Worm (Caenorhabditis elegans) whole organism, L4/young adult: ENCODE measurements around the gene srsx-40.
A peak's percentile ranks its signal among the peaks of the same experiment; 100 is the strongest.

Experiments used
- W03F9.2 ChIP-seq: fragments of 150-350 bp; optimal IDR thresholded peaks from 2 replicates; lab custom pipeline; 2014; ENCODE audit warnings: missing biosample characterization, missing genetic modification characterization
- dao-5 ChIP-seq: sonication (generic microtip); optimal IDR thresholded peaks from 2 replicates; lab custom pipeline; 2016; ENCODE audit warnings: missing genotype, missing genetic modification characterization, moderate library complexity, missing compliant biosample characterization
- him-1 ChIP-seq: sonication (generic microtip); optimal IDR thresholded peaks from 2 replicates; lab custom pipeline; 2016; ENCODE audit warnings: missing genotype, missing genetic modification reagents, missing genetic modification characterization, missing compliant biosample characterization

The srsx-40 gene

DNA sequence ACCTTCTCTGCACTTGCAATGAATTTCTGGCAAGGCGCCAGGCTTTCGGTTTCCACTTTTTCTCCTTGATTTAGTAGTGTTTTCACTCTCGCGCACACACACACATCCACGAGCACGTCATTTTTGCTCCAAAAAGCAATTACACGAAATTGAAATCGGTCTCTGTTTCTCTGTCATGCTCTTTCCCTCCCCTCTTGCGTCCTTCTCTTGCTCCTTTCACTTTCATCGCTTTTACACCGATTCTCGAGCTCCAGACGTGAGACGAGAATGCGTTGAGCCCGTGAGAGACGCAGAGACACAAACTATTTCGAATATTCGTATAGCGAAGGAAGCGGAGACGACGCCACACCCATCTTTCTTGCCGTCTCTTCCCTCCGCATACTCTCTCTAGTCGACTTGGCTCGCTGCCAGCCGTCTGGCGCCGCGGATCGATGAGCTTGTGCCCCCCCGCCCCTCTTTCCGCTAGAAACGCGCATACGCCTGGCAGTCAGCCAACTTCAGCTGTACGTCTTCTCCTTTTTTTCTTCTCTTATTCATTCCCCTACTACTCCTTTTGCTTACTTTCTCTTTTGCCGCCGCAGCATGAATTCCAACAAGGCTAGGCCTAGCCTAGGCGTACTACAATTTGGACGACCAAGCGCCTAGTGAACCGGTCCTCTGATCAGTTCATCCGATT, 24.7 kb upstream of the srsx-40 start:
- no peak for TF ChIP-seq W03F9.2 (tag; lab: Kevin White, UChicago)
- TF ChIP-seq dao-5 (tag; lab: Kevin White, UChicago) = no peak
- TF ChIP-seq him-1 (tag; lab: Kevin White, UChicago) = peak; percentile 87

DNA sequence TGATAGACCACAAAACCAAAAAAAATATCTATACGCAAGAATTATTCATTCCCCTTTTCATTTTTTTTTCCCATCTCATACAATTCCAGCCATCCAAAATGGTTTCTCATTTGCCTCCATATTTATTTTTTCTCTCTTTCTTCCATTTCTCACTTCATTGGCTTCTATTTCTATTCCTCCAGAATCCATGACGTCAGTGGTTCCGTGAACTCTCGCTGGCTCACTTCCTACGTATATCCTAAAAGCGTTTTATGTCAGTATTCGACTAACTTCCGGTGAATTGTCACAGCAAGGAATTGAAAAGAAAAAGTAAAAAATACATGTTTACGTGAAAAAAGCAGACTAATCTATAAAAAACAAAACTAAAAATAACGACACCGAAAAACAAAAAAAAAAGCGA, 23.5 kb upstream of the srsx-40 start:
- TF ChIP-seq him-1 (tag; lab: Kevin White, UChicago) (no peak), dao-5 (tag; lab: Kevin White, UChicago) (no peak), W03F9.2 (tag; lab: Kevin White, UChicago) (no peak)

DNA sequence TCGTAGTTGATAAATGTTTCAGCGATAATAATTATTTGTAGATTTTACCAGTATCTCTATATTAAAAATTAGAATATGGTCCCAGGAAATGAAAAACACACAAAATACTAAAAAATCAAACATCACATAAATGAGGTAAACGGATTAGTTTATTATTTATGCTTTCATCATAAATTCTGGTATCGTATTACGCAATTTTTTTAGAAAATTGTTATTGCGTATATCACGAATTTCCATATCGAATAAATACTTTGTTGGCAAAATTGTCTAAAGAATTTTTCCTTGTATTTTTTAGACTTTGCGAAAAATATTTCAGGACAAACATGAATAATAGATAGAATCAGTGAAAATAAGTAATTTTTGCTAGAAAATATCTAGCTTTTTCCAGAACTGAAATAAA, 22.8 kb upstream of the srsx-40 start:
- TF ChIP-seq W03F9.2 (tag; lab: Kevin White, UChicago) (no peak), dao-5 (tag; lab: Kevin White, UChicago) (no peak), him-1 (tag; lab: Kevin White, UChicago) (no peak)

DNA sequence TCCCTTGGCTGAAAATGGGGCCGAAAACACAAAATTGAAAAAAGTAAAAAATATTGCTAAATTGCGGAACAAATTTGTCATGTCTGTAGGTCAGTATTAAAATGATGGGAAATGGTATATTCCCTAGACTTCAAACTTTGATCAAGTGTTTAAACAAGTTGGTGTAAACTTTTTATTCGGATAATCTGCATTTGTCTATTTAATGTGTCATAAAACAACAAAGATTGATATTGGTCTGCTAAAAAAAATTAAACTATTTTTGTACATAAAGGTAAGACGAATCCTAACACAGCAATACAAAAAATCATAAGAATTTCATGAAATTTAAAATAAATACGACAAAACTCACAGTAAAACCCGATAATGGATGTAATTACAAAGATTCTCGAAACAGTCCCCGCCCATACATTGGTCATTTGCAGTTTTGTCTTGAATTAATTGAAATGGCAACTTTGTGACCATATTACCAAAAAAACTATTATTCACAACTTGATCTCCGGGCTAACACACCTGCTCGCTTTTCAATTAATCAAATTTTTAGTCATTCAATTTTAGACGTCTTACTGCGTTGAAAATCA, 20.6 kb upstream of the srsx-40 start, which contains the start of the genes ZK105.6 and ZK105.8:
TSS of gene ZK105.6 (minus strand) at position 101 of the 578 bp plus-strand sequence.
TSS of gene ZK105.8 (plus strand) at position 528 of the 578 bp plus-strand sequence.
- TF ChIP-seq him-1 (tag; lab: Kevin White, UChicago) = no peak

DNA sequence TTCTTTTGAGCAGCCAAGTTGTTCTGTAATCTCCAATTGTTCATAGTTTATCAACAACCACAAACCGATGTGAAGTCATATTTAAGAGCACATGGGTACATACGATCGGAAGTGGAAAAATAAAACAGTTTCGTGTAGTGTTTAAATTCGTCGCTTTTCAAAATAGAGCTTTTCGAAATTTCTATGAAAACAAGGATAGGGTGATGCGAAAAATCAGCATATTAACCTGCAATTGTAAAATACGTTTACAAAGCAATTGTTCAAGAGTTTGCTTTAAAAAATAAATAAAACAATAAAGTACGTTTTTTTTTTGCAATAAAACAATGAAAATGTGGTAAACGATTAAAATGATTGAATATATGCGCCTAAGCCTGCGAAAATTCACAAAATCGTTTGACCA, 18.5 kb upstream of the srsx-40 start, which contains the start of gene ZK105.14:
TSS of gene ZK105.14 (minus strand) at position 101 of the 400 bp plus-strand sequence.
- TF ChIP-seq W03F9.2 (tag; lab: Kevin White, UChicago) (no peak), dao-5 (tag; lab: Kevin White, UChicago) (no peak), him-1 (tag; lab: Kevin White, UChicago) (no peak)

DNA sequence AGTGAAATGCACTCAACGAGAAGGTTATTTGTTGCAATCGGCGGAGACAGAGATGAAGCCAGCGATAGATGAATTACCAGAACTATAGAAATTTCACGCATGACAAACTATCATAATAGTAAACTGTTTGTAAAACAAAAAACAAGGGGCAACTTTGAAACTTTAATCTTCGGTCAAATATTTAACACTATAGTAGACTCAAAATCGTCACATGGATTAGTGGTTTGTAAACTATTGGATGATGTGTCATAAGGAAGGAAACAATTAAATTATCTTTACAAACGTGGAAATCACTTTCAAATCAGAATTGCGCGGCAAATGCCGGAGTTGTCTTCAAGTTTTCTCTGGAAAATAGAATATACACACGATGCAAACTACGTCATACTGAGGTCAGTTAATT, 14.2 kb upstream of the srsx-40 start, which contains the start of gene ZK105.5:
TSS of gene ZK105.5 (minus strand) at position 101 of the 400 bp plus-strand sequence.
- TF ChIP-seq dao-5 (tag; lab: Kevin White, UChicago) (no peak), W03F9.2 (tag; lab: Kevin White, UChicago) (no peak), him-1 (tag; lab: Kevin White, UChicago) (no peak)

DNA sequence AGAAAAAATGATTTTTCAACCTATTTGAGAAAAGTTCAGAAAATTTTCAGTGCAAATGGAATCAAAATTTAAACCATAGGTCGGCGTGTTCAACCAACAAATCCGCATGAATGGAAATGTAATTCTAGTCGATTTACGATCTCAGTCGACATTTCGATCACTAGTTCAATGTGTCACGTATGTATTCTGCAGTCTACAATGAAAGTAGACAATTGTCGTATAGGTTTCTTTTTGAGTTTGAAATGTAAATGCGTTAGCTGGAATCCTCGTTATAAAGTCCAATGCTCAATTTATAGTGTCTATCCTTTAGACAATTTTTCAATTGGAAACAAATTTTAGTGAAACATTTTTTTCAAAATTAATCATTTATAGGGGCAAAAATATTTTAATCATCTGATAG, 12.6 kb upstream of the srsx-40 start, which contains the start of gene ZK105.12:
TSS of gene ZK105.12 (minus strand) at position 101 of the 400 bp plus-strand sequence.
- no peak for TF ChIP-seq him-1 (tag; lab: Kevin White, UChicago)
- TF ChIP-seq dao-5 (tag; lab: Kevin White, UChicago) = no peak
- no peak for TF ChIP-seq W03F9.2 (tag; lab: Kevin White, UChicago)

DNA sequence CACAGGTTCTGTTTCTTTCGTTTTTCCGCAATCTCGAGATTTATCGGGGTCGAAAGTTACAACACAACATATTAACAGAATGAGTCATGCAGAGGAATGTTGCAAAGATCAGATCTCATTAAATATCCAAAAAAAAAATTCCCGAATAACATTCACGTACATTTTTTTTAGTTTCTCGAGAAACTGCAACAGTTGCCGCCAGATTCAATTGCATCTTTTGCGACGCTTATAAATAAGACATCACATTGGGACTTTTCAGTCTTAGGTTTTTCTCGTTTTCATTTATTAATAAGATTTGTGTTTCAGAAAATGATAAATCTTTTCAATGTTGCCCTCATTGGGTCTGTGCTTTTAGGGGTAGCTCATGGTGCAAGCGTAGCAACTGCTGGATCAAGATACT, 10.3 kb upstream of the srsx-40 start, which contains the start of gene ZK105.1:
TSS of gene ZK105.1 (plus strand) at position 301 of the 400 bp plus-strand sequence.
- no peak for TF ChIP-seq dao-5 (tag; lab: Kevin White, UChicago)
- no peak for TF ChIP-seq him-1 (tag; lab: Kevin White, UChicago)
- TF ChIP-seq W03F9.2 (tag; lab: Kevin White, UChicago) = no peak

DNA sequence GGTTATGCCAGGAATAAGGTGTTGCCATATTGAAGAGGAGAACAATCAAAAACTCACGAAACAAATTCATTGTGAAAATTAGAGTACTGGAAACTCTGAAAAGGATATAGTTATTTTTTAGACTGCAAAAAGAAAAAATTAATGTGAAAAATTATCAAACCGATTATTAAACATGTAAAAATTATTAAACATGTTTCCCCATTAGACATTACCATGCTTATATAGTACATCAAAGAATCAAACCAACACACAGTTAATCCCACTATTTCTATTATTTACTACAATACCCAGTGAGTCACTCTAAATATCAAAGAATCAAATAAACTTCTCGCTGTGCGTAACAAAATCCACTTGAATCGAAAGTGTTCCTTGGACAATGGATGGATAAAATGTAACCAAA, 9.6 kb upstream of the srsx-40 start, which contains the start of gene ZK105.13:
TSS of gene ZK105.13 (minus strand) at position 101 of the 400 bp plus-strand sequence.
- TF ChIP-seq W03F9.2 (tag; lab: Kevin White, UChicago) = no peak
- TF ChIP-seq dao-5 (tag; lab: Kevin White, UChicago) = no peak
- no peak for TF ChIP-seq him-1 (tag; lab: Kevin White, UChicago)

DNA sequence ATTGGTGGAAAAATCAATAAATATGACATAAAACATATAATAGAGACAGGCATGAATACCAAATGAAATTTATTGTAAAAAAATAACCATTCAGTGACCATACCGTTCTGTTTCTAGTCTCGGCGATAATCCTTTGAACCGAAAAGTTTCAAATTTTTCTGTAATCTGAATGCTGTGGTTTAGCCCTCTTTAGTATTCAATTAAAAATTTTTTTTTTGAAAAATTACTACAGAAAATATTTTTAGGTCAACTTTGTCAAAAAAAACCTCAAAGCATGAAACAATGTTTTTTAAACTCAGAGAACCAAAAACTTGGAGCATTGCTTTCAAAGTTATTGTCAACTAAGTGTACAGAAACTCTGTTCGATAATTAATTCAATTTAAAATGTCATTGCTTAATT, 5.1 kb upstream of the srsx-40 start, which contains the start of gene ZK105.11:
TSS of gene ZK105.11 (minus strand) at position 101 of the 400 bp plus-strand sequence.
- TF ChIP-seq dao-5 (tag; lab: Kevin White, UChicago) (no peak), W03F9.2 (tag; lab: Kevin White, UChicago) (no peak), him-1 (tag; lab: Kevin White, UChicago) (no peak)

DNA sequence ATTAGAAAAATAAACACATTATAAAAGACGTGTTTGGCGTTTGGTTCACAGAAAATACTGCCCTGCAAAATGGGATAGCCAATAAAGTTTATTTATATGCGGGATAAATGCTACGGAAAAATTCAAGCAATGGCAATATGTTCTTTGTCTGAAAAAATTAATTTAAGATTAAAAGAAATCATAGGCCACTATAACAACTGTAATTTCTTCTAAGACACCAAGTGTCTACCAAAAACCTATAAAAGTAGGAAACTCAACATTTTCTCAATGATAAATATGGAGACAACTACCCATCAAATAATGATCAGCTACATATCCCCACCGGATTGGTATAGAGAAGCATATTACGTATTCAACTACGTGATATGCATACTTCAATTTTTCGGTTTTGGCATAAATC, 1.9 kb upstream of the srsx-40 start, which contains the start of gene srw-3:
TSS of gene srw-3 (plus strand) at position 301 of the 400 bp plus-strand sequence.
- TF ChIP-seq him-1 (tag; lab: Kevin White, UChicago) (no peak), W03F9.2 (tag; lab: Kevin White, UChicago) (no peak), dao-5 (tag; lab: Kevin White, UChicago) (no peak)

DNA sequence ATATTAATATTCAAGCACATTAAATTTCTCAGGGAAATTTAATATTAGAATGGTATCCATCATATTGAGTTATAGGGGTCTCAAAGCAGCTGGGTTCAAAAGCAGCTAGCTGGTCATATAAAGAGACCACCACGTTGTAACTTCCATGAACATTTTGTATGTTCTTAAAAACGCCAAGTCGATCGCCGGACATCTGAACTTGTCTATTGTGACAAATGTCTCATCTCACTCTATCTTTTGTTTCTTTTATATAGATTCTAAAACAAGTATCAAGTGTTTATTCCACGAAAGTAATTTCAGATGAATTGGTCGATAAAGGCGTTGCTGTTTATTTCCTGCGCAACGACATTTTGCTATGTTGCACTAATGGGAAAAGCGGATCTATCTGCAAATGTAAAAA, 6.6 kb downstream of the srsx-40 start, which contains the start of gene ZK105.3:
TSS of gene ZK105.3 (plus strand) at position 301 of the 400 bp plus-strand sequence.
- TF ChIP-seq W03F9.2 (tag; lab: Kevin White, UChicago) = no peak
- no peak for TF ChIP-seq dao-5 (tag; lab: Kevin White, UChicago)
- TF ChIP-seq him-1 (tag; lab: Kevin White, UChicago) = no peak

DNA sequence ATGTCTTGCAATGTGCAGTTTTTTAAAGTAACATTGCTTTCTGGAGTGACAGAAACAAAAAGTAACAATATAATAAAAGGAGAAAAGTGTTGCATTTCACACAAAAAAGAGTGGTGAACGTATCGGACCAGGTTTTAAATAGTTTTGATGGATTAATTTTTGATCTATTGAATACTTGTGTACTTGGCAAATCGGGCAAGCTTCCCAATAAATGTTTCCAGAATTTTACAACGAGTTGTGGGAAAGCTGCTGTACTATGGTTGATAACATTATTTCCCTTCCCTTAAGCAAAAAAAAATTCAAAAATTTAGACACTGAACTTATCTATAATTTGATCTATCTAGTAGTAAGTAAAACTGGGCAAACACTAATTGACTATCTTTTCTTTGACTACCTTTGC, 10.0 kb downstream of the srsx-40 start, which contains the start of gene C12D5.10:
TSS of gene C12D5.10 (minus strand) at position 101 of the 400 bp plus-strand sequence.
- no peak for TF ChIP-seq dao-5 (tag; lab: Kevin White, UChicago)
